Fruit fly (Drosophila melanogaster) whole organism, prepupa: ENCODE data around the gene mbo.

ENCODE experiments used
- CG10631 ChIP-seq: fragments of 200-800 bp; sonication (Bioruptor generic); optimal IDR thresholded peaks from 2 replicates; lab custom pipeline; 2016; ENCODE audit warnings: missing biosample characterization, missing genetic modification characterization
- CG10669 ChIP-seq: fragments of 200-800 bp; sonication (Bioruptor generic); optimal IDR thresholded peaks from 3 replicates; lab custom pipeline; 2018; ENCODE audit warnings: missing biosample characterization, mild to moderate bottlenecking, missing genetic modification characterization, moderate library complexity
- CG11762 ChIP-seq: fragments of 200-800 bp; sonication (Bioruptor generic); optimal IDR thresholded peaks from 3 replicates; lab custom pipeline; 2016; ENCODE audit warnings: missing biosample characterization, missing genetic modification characterization; ENCODE audit not compliant: insufficient read depth
- CG11902 ChIP-seq: fragments of 200-800 bp; sonication (Bioruptor generic); optimal IDR thresholded peaks from 3 replicates; lab custom pipeline; 2016; ENCODE audit warnings: missing biosample characterization, missing genetic modification characterization
- CG16779 ChIP-seq: fragments of 200-800 bp; sonication (Bioruptor generic); optimal IDR thresholded peaks from 3 replicates; lab custom pipeline; 2017; ENCODE audit warnings: missing biosample characterization, mild to moderate bottlenecking, missing genetic modification characterization
- CG3032 ChIP-seq: fragments of 200-800 bp; optimal IDR thresholded peaks from 2 replicates; lab custom pipeline; 2019; ENCODE audit warnings: missing biosample characterization, mild to moderate bottlenecking, missing genetic modification characterization, moderate library complexity
- CG31627 ChIP-seq: fragments of 200-800 bp; sonication (Bioruptor generic); optimal IDR thresholded peaks from 3 replicates; lab custom pipeline; 2016; ENCODE audit warnings: missing biosample characterization, missing genetic modification characterization
- CG32006 ChIP-seq: fragments of 200-800 bp; sonication (Bioruptor generic); optimal IDR thresholded peaks from 3 replicates; lab custom pipeline; 2017; ENCODE audit warnings: missing biosample characterization, mild to moderate bottlenecking, missing genetic modification characterization
- CG34406 ChIP-seq: fragments of 200-800 bp; sonication (Bioruptor generic); optimal IDR thresholded peaks from 3 replicates; lab custom pipeline; 2016; ENCODE audit warnings: missing biosample characterization, missing genetic modification characterization
- CG3919 ChIP-seq: fragments of 200-800 bp; sonication (Bioruptor generic); optimal IDR thresholded peaks from 3 replicates; lab custom pipeline; 2016; ENCODE audit warnings: missing biosample characterization, missing genetic modification characterization
- CG6163 ChIP-seq: fragments of 200-800 bp; sonication (Bioruptor generic); IDR thresholded peaks from 3 replicates; pipeline ENCODE4 v1.3.6; 2022; ENCODE audit warnings: missing biosample characterization, missing genetic modification characterization
- CG6276 ChIP-seq: fragments of 200-800 bp; sonication (Bioruptor generic); optimal IDR thresholded peaks from 2 replicates; lab custom pipeline; 2017; ENCODE audit warnings: missing biosample characterization, mild to moderate bottlenecking, missing genetic modification characterization
- CG8119 ChIP-seq: fragments of 200-800 bp; sonication (Bioruptor generic); IDR thresholded peaks from 3 replicates; pipeline ENCODE4 v1.3.6; 2022; ENCODE audit warnings: missing biosample characterization, missing genetic modification characterization
- CG8319 ChIP-seq: fragments of 200-800 bp; sonication (Bioruptor generic); optimal IDR thresholded peaks from 3 replicates; lab custom pipeline; 2016; ENCODE audit warnings: missing biosample characterization, missing genetic modification characterization
- CG9139 ChIP-seq: fragments of 200-800 bp; sonication (Bioruptor generic); optimal IDR thresholded peaks from 3 replicates; lab custom pipeline; 2017; ENCODE audit warnings: missing biosample characterization, mild to moderate bottlenecking, missing genetic modification characterization
- Eip75B ChIP-seq: fragments of 200-800 bp; sonication (Bioruptor generic); optimal IDR thresholded peaks from 3 replicates; lab custom pipeline; 2016; ENCODE audit warnings: missing biosample characterization, missing genetic modification characterization
- Eip78C ChIP-seq: fragments of 200-800 bp; sonication (Bioruptor generic); peaks from one replicate; lab custom pipeline; 2016; ENCODE audit warnings: missing biosample characterization, missing genetic modification characterization
- Ets21C ChIP-seq: fragments of 200-800 bp; sonication (Bioruptor generic); optimal IDR thresholded peaks from 3 replicates; lab custom pipeline; 2016; ENCODE audit warnings: missing biosample characterization, missing genetic modification characterization
- Gug ChIP-seq: fragments of 200-800 bp; sonication (Bioruptor generic); IDR thresholded peaks from 2 replicates; pipeline ENCODE4 v1.3.6; 2022; ENCODE audit warnings: missing biosample characterization, missing genetic modification characterization
- Hr39 ChIP-seq: fragments of 200-800 bp; sonication (Bioruptor generic); optimal IDR thresholded peaks from 2 replicates; lab custom pipeline; 2016; ENCODE audit warnings: missing biosample characterization, missing genetic modification characterization
- Hr4 ChIP-seq: fragments of 200-800 bp; sonication (Bioruptor generic); optimal IDR thresholded peaks from 3 replicates; lab custom pipeline; 2016; ENCODE audit warnings: missing biosample characterization, missing genetic modification characterization
- Lpt ChIP-seq: fragments of 200-800 bp; sonication (Bioruptor generic); optimal IDR thresholded peaks from 3 replicates; lab custom pipeline; 2016; ENCODE audit warnings: missing biosample characterization, missing genetic modification characterization
- OdsH ChIP-seq: fragments of 200-800 bp; sonication (Bioruptor generic); optimal IDR thresholded peaks from 3 replicates; lab custom pipeline; 2016; ENCODE audit warnings: missing biosample characterization, missing genetic modification characterization
- Smox ChIP-seq: fragments of 200-800 bp; sonication (Bioruptor generic); optimal IDR thresholded peaks from 3 replicates; lab custom pipeline; 2016; ENCODE audit warnings: missing biosample characterization, missing genetic modification characterization
- Sox102F ChIP-seq: fragments of 200-800 bp; sonication (Bioruptor generic); optimal IDR thresholded peaks from 2 replicates; lab custom pipeline; 2016; ENCODE audit warnings: missing biosample characterization, mild to moderate bottlenecking, missing genetic modification characterization
- Sox14 ChIP-seq: fragments of 200-800 bp; sonication (Bioruptor generic); optimal IDR thresholded peaks from 3 replicates; lab custom pipeline; 2016; ENCODE audit warnings: missing biosample characterization, missing genetic modification characterization
- Sox15 ChIP-seq: fragments of 200-800 bp; sonication (Bioruptor generic); optimal IDR thresholded peaks from 3 replicates; lab custom pipeline; 2016; ENCODE audit warnings: missing biosample characterization, missing genetic modification characterization
- achi ChIP-seq: fragments of 200-800 bp; sonication (Bioruptor generic); optimal IDR thresholded peaks from 3 replicates; lab custom pipeline; 2016; ENCODE audit warnings: missing biosample characterization, missing genetic modification characterization
- cyc ChIP-seq: fragments of 200-800 bp; sonication (Bioruptor generic); optimal IDR thresholded peaks from 3 replicates; lab custom pipeline; 2016; ENCODE audit warnings: missing biosample characterization, missing genetic modification characterization
- dac ChIP-seq: fragments of 200-800 bp; sonication (Bioruptor generic); optimal IDR thresholded peaks from 2 replicates; lab custom pipeline; 2017; ENCODE audit warnings: missing biosample characterization, mild to moderate bottlenecking, missing genetic modification characterization
- dsx ChIP-seq: fragments of 200-800 bp; optimal IDR thresholded peaks from 3 replicates; lab custom pipeline; 2019; ENCODE audit warnings: missing biosample characterization, mild to moderate bottlenecking, missing genetic modification characterization, moderate library complexity; ENCODE audit not compliant: poor library complexity, severe bottlenecking
- eg ChIP-seq: fragments of 200-800 bp; sonication (Bioruptor generic); IDR thresholded peaks from 3 replicates; pipeline ENCODE4 v1.3.6; 2022; ENCODE audit warnings: missing biosample characterization, missing genetic modification characterization
- esn ChIP-seq: fragments of 200-800 bp; sonication (Bioruptor generic); optimal IDR thresholded peaks from 2 replicates; lab custom pipeline; 2016; ENCODE audit warnings: missing biosample characterization, mild to moderate bottlenecking, missing genetic modification characterization, moderate library complexity
- fd59A ChIP-seq: fragments of 200-800 bp; sonication (Bioruptor generic); optimal IDR thresholded peaks from 2 replicates; lab custom pipeline; 2017; ENCODE audit warnings: missing biosample characterization, mild to moderate bottlenecking, missing genetic modification characterization, missing genetic modification reagents
- fd85E ChIP-seq: fragments of 200-800 bp; sonication (Bioruptor generic); optimal IDR thresholded peaks from 3 replicates; lab custom pipeline; 2016; ENCODE audit warnings: missing biosample characterization, missing genetic modification characterization
- fkh ChIP-seq: fragments of 200-800 bp; sonication (Bioruptor generic); optimal IDR thresholded peaks from 3 replicates; lab custom pipeline; 2017; ENCODE audit warnings: missing biosample characterization, mild to moderate bottlenecking, missing genetic modification characterization, moderate library complexity
- lz ChIP-seq: fragments of 200-800 bp; sonication (Bioruptor generic); optimal IDR thresholded peaks from 3 replicates; lab custom pipeline; 2016; ENCODE audit warnings: missing biosample characterization, missing genetic modification characterization
- salr ChIP-seq, 2 experiments: fragments of 200-800 bp; sonication (Bioruptor generic); optimal IDR thresholded peaks; 3 replicates each; lab custom pipeline; 2016 to 2018; ENCODE audit warnings: missing biosample characterization in 2 of 2, missing genetic modification characterization in 2 of 2, mild to moderate bottlenecking in 1 of 2
- svp ChIP-seq: fragments of 200-800 bp; sonication (Bioruptor generic); peaks from one replicate; lab custom pipeline; 2016; ENCODE audit warnings: missing biosample characterization, missing genetic modification characterization
- topi ChIP-seq: fragments of 200-800 bp; sonication (Bioruptor generic); optimal IDR thresholded peaks from 3 replicates; lab custom pipeline; 2016; ENCODE audit warnings: missing biosample characterization, missing genetic modification characterization
- vri ChIP-seq: fragments of 200-800 bp; sonication (Bioruptor generic); optimal IDR thresholded peaks from 3 replicates; lab custom pipeline; 2016; ENCODE audit warnings: missing biosample characterization, mild to moderate bottlenecking, missing genetic modification characterization

Gene mbo

DNA sequence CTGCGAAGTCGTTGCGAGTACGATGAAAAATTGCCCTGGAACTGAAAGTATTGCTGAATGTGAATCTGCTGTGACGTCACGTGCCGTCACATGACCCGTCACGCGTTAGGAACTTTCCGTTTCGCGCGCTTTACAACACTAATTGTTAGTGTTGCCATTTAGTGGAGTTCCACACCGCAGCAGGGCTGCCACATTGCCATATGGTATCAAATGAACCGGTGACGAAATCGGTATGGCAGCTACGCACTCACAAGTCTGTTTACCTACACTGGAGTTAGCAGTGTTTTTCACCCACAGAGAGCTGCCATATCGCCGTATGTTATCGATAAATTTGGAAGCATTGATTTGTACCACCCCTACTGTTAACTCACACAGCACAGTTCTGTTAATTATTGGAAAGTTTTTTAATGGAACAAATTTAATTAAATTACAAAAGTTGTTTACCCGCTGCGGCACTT lies 51.1 kb downstream of the mbo start, which contains the start of the genes Vha55 and Snx3:
TSS of gene Vha55 (minus strand) at position 139 of the 458 bp plus-strand sequence.
TSS of gene Snx3 (plus strand) at position 341 of the 458 bp plus-strand sequence.
- TF ChIP-seq topi (GFP tag; lab: Kevin White, UChicago) (peak; percentile 48), CG10631 (peak; percentile 42), fd59A (GFP tag; lab: Kevin White, UChicago) (no peak), Eip75B (GFP tag; lab: Kevin White, UChicago) (peak; percentile 16), CG34406 (GFP tag; lab: Kevin White, UChicago) (no peak), CG11902 (peak; percentile 4), CG3919 (peak; percentile 51), dsx (GFP tag; lab: Kevin White, UChicago) (no peak), fkh (GFP tag; lab: Kevin White, UChicago) (no peak), CG8319 (no peak), vri (GFP tag; lab: Kevin White, UChicago) (peak; percentile 76), cyc (GFP tag; lab: Kevin White, UChicago) (peak; percentile 68), CG6163 (GFP tag; lab: Robert Waterston, UW) (no peak), CG9139 (GFP tag; lab: Kevin White, UChicago) (no peak), Sox14 (GFP tag; lab: Kevin White, UChicago) (peak; percentile 58), eg (no peak), OdsH (peak; percentile 30), CG8119 (GFP tag; lab: Robert Waterston, UW) (no peak), CG11762 (GFP tag; lab: Kevin White, UChicago) (no peak), achi (GFP tag; lab: Kevin White, UChicago) (no peak), CG16779 (peak; percentile 19), CG6276 (GFP tag; lab: Kevin White, UChicago) (no peak), esn (peak; percentile 6), Sox15 (GFP tag; lab: Kevin White, UChicago) (no peak), lz (GFP tag; lab: Kevin White, UChicago) (peak; percentile 49), Lpt (GFP tag; lab: Kevin White, UChicago) (peak; percentile 4), Ets21C (GFP tag; lab: Kevin White, UChicago) (peak; percentile 44), CG31627 (GFP tag; lab: Kevin White, UChicago) (peak; percentile 61), Eip78C (GFP tag; lab: Kevin White, UChicago) (peak; percentile 27), Hr39 (GFP tag; lab: Kevin White, UChicago) (peak; percentile 54), dac (GFP tag; lab: Kevin White, UChicago) (no peak), svp (peak; percentile 83), CG3032 (tag; lab: Kevin White, UChicago) (peak; percentile 51)
- TF ChIP-seq, all 60 proteins: peak for 19

dm6 chr3R:12626674-12627382 lies 52.0 kb downstream of the mbo start:
- TF ChIP-seq CG10631 (no peak), fkh (GFP tag; lab: Kevin White, UChicago) (peak; percentile 82), Ets21C (GFP tag; lab: Kevin White, UChicago) (no peak), Lpt (GFP tag; lab: Kevin White, UChicago) (no peak), eg (no peak), lz (GFP tag; lab: Kevin White, UChicago) (no peak), Gug (GFP tag; lab: Robert Waterston, UW) (no peak), Hr4 (GFP tag; lab: Kevin White, UChicago) (no peak), esn (no peak), fd85E (GFP tag; lab: Kevin White, UChicago) (no peak), CG8119 (GFP tag; lab: Robert Waterston, UW) (no peak), CG32006 (no peak), cyc (GFP tag; lab: Kevin White, UChicago) (no peak), achi (GFP tag; lab: Kevin White, UChicago) (peak; percentile 3), CG10669 (GFP tag; lab: Kevin White, UChicago) (no peak), salr (GFP tag; optimal IDR thresholded peaks at IDR 0.05; lab: Kevin White, UChicago) (no peak), svp (no peak), vri (GFP tag; lab: Kevin White, UChicago) (peak; percentile 87), Sox14 (GFP tag; lab: Kevin White, UChicago) (no peak), Eip78C (GFP tag; lab: Kevin White, UChicago) (peak; percentile 64), Sox102F (GFP tag; lab: Kevin White, UChicago) (no peak), Smox (GFP tag; lab: Kevin White, UChicago) (no peak)
